Worm (Caenorhabditis elegans) whole organism, L3 larva: ENCODE results near the gene zyg-9.

Experiments
- R02D3.7 ChIP-seq: fragments of 150-350 bp; optimal IDR thresholded peaks from 2 replicates; lab custom pipeline; 2014; ENCODE audit warnings: missing biosample characterization, missing genetic modification characterization
- ZK546.5 ChIP-seq: sonication (generic microtip); optimal IDR thresholded peaks from 2 replicates; lab custom pipeline; 2017; ENCODE audit warnings: missing biosample characterization, missing genetic modification characterization
- aly-2 ChIP-seq: fragments of 150-350 bp; optimal IDR thresholded peaks from 2 replicates; lab custom pipeline; 2014; ENCODE audit warnings: missing biosample characterization, missing genetic modification characterization
- ama-1 ChIP-seq: fragments of 150-350 bp; optimal IDR thresholded peaks from 2 replicates; lab custom pipeline; 2018
- ceh-16 ChIP-seq: sonication (generic microtip); optimal IDR thresholded peaks from 2 replicates; lab custom pipeline; 2017; ENCODE audit warnings: missing biosample characterization, missing genetic modification characterization
- ceh-28 ChIP-seq: fragments of 150-350 bp; optimal IDR thresholded peaks from 2 replicates; lab custom pipeline; 2014; ENCODE audit warnings: missing biosample characterization, missing genetic modification reagents, missing genetic modification characterization
- ceh-82 ChIP-seq: fragments of 150-350 bp; optimal IDR thresholded peaks from 2 replicates; lab custom pipeline; 2014; ENCODE audit warnings: missing biosample characterization, missing genetic modification characterization
- ceh-9 ChIP-seq: sonication (generic microtip); optimal IDR thresholded peaks from 2 replicates; lab custom pipeline; 2018; ENCODE audit warnings: missing biosample characterization, missing genetic modification characterization
- daf-12 ChIP-seq: fragments of 150-350 bp; optimal IDR thresholded peaks from 2 replicates; lab custom pipeline; 2014; ENCODE audit warnings: missing biosample characterization, missing genetic modification reagents, missing genetic modification characterization
- egl-27 ChIP-seq: sonication (generic microtip); optimal IDR thresholded peaks from 4 replicates; lab custom pipeline; 2017; ENCODE audit warnings: missing biosample characterization, missing genetic modification reagents, missing genetic modification characterization
- egl-5 ChIP-seq: fragments of 150-350 bp; optimal IDR thresholded peaks from 2 replicates; lab custom pipeline; 2017; ENCODE audit warnings: missing biosample characterization, missing genetic modification reagents, missing genetic modification characterization, inconsistent platforms
- elt-1 ChIP-seq: fragments of 150-350 bp; optimal IDR thresholded peaks from 2 replicates; lab custom pipeline; 2014; ENCODE audit warnings: missing biosample characterization, missing genetic modification characterization
- elt-2 ChIP-seq: sonication (generic microtip); optimal IDR thresholded peaks from 2 replicates; lab custom pipeline; 2016; ENCODE audit warnings: missing genetic modification reagents, mild to moderate bottlenecking, missing genetic modification characterization, missing compliant biosample characterization
- elt-3 ChIP-seq, 3 experiments: fragments of 150-350 bp in 1 of 3; sonication (generic microtip) in 2 of 3; optimal IDR thresholded peaks; 2 replicates in 2 of 3; 4 replicates in 1 of 3; lab custom pipeline; 2014 to 2017; ENCODE audit warnings: missing biosample characterization in 3 of 3, missing genetic modification characterization in 3 of 3
- eor-1 ChIP-seq, 2 experiments: fragments of 150-350 bp; optimal IDR thresholded peaks; 2 replicates each; lab custom pipeline; 2014 to 2018; ENCODE audit warnings: missing biosample characterization in 2 of 2, missing genetic modification characterization in 2 of 2
- fkh-10 ChIP-seq: sonication (generic microtip); optimal IDR thresholded peaks from 2 replicates; lab custom pipeline; 2017; ENCODE audit warnings: missing biosample characterization, missing genetic modification reagents, missing genetic modification characterization
- fkh-2 ChIP-seq: fragments of 150-350 bp; optimal IDR thresholded peaks from 2 replicates; lab custom pipeline; 2014; ENCODE audit warnings: missing biosample characterization, missing genetic modification reagents, missing genetic modification characterization
- fos-1 ChIP-seq: fragments of 150-350 bp; optimal IDR thresholded peaks from 2 replicates; lab custom pipeline; 2014; ENCODE audit warnings: missing biosample characterization, missing genetic modification characterization
- hmg-11 ChIP-seq: sonication (generic microtip); optimal IDR thresholded peaks from 2 replicates; lab custom pipeline; 2016; ENCODE audit warnings: missing genetic modification characterization, missing compliant biosample characterization
- jun-1 ChIP-seq: fragments of 150-350 bp; optimal IDR thresholded peaks from 2 replicates; lab custom pipeline; 2014; ENCODE audit warnings: missing biosample characterization, missing genetic modification reagents, missing genetic modification characterization
- lin-15B ChIP-seq: fragments of 150-350 bp; optimal IDR thresholded peaks from 2 replicates; lab custom pipeline; 2014; ENCODE audit warnings: missing biosample characterization, missing genetic modification characterization
- lin-39 ChIP-seq: fragments of 150-350 bp; optimal IDR thresholded peaks from 2 replicates; lab custom pipeline; 2018; ENCODE audit warnings: missing biosample characterization, missing genetic modification reagents, missing genetic modification characterization
- lsy-12 ChIP-seq: sonication (generic microtip); optimal IDR thresholded peaks from 2 replicates; lab custom pipeline; 2016; ENCODE audit warnings: mild to moderate bottlenecking, missing genetic modification characterization, missing compliant biosample characterization
- mdl-1 ChIP-seq: fragments of 150-350 bp; optimal IDR thresholded peaks from 2 replicates; lab custom pipeline; 2014; ENCODE audit warnings: missing biosample characterization, missing genetic modification characterization
- mml-1 ChIP-seq: fragments of 150-350 bp; sonication (generic microtip); optimal IDR thresholded peaks from 3 replicates; lab custom pipeline; 2014; ENCODE audit warnings: missing biosample characterization, missing genetic modification characterization
- nfya-1 ChIP-seq: sonication (generic microtip); optimal IDR thresholded peaks from 2 replicates; lab custom pipeline; 2017; ENCODE audit warnings: missing genetic modification characterization, mild to moderate bottlenecking, missing compliant biosample characterization, antibody characterized with exemption, moderate library complexity; ENCODE audit not compliant: insufficient read depth
- nhr-11 ChIP-seq: fragments of 150-350 bp; optimal IDR thresholded peaks from 2 replicates; lab custom pipeline; 2014; ENCODE audit warnings: missing biosample characterization, missing genetic modification characterization
- nhr-12 ChIP-seq: fragments of 150-350 bp; optimal IDR thresholded peaks from 2 replicates; lab custom pipeline; 2014; ENCODE audit warnings: missing biosample characterization, missing genetic modification characterization
- nhr-23 ChIP-seq: fragments of 150-350 bp; optimal IDR thresholded peaks from 2 replicates; lab custom pipeline; 2014; ENCODE audit warnings: missing biosample characterization, missing genetic modification reagents, missing genetic modification characterization
- nhr-237 ChIP-seq: fragments of 150-350 bp; optimal IDR thresholded peaks from 2 replicates; lab custom pipeline; 2014; ENCODE audit warnings: missing biosample characterization, missing genetic modification characterization
- nhr-25 ChIP-seq: sonication (generic microtip); optimal IDR thresholded peaks from 2 replicates; lab custom pipeline; 2017; ENCODE audit warnings: missing biosample characterization, missing genetic modification characterization
- nhr-28 ChIP-seq: fragments of 150-350 bp; optimal IDR thresholded peaks from 2 replicates; lab custom pipeline; 2014; ENCODE audit warnings: missing biosample characterization, missing genetic modification characterization
- nhr-43 ChIP-seq: sonication (generic microtip); optimal IDR thresholded peaks from 2 replicates; lab custom pipeline; 2016; ENCODE audit warnings: mild to moderate bottlenecking, missing genetic modification characterization, missing compliant biosample characterization; ENCODE audit not compliant: poor library complexity, severe bottlenecking
- nhr-67 ChIP-seq: fragments of 150-350 bp; optimal IDR thresholded peaks from 2 replicates; lab custom pipeline; 2014; ENCODE audit warnings: missing biosample characterization, missing genetic modification characterization
- nhr-76 ChIP-seq: fragments of 150-350 bp; sonication (generic microtip); optimal IDR thresholded peaks from 5 replicates; lab custom pipeline; 2014; ENCODE audit warnings: missing biosample characterization, missing genetic modification characterization
- nhr-77 ChIP-seq: fragments of 150-350 bp; optimal IDR thresholded peaks from 2 replicates; lab custom pipeline; 2014; ENCODE audit warnings: missing biosample characterization, missing genetic modification characterization
- pha-4 ChIP-seq: fragments of 150-350 bp; optimal IDR thresholded peaks from 2 replicates; lab custom pipeline; 2014; ENCODE audit warnings: missing biosample characterization, missing genetic modification reagents, missing genetic modification characterization
- pqm-1 ChIP-seq: fragments of 150-350 bp; optimal IDR thresholded peaks from 2 replicates; lab custom pipeline; 2017; ENCODE audit warnings: missing biosample characterization, missing genetic modification characterization, inconsistent platforms
- sea-2 ChIP-seq: fragments of 150-350 bp; sonication (generic microtip); optimal IDR thresholded peaks from 4 replicates; lab custom pipeline; 2014; ENCODE audit warnings: missing biosample characterization, missing genetic modification reagents, missing genetic modification characterization
- skn-1 ChIP-seq: fragments of 150-350 bp; optimal IDR thresholded peaks from 2 replicates; lab custom pipeline; 2014; ENCODE audit warnings: missing biosample characterization, missing genetic modification characterization
- snpc-4 ChIP-seq: fragments of 150-350 bp; optimal IDR thresholded peaks from 2 replicates; lab custom pipeline; 2014; ENCODE audit warnings: missing biosample characterization, missing genetic modification characterization
- tbx-2 ChIP-seq: sonication (generic microtip); optimal IDR thresholded peaks from 2 replicates; lab custom pipeline; 2016; ENCODE audit warnings: mild to moderate bottlenecking, missing genetic modification characterization, missing compliant biosample characterization
- unc-39 ChIP-seq: sonication (generic microtip); optimal IDR thresholded peaks from 4 replicates; lab custom pipeline; 2017; ENCODE audit warnings: missing biosample characterization, missing genetic modification characterization
- unc-62 ChIP-seq: fragments of 150-350 bp; sonication (generic microtip); optimal IDR thresholded peaks from 4 replicates; lab custom pipeline; 2014; ENCODE audit warnings: missing biosample characterization, missing genetic modification reagents, missing genetic modification characterization
- zag-1 ChIP-seq: fragments of 150-350 bp; optimal IDR thresholded peaks from 2 replicates; lab custom pipeline; 2014; ENCODE audit warnings: missing biosample characterization, missing genetic modification characterization
- ztf-11 ChIP-seq: fragments of 150-350 bp; optimal IDR thresholded peaks from 2 replicates; lab custom pipeline; 2014; ENCODE audit warnings: missing biosample characterization, missing genetic modification characterization
- ztf-4 ChIP-seq: fragments of 150-350 bp; optimal IDR thresholded peaks from 2 replicates; lab custom pipeline; 2014; ENCODE audit warnings: missing biosample characterization, missing genetic modification characterization

Gene zyg-9

DNA sequence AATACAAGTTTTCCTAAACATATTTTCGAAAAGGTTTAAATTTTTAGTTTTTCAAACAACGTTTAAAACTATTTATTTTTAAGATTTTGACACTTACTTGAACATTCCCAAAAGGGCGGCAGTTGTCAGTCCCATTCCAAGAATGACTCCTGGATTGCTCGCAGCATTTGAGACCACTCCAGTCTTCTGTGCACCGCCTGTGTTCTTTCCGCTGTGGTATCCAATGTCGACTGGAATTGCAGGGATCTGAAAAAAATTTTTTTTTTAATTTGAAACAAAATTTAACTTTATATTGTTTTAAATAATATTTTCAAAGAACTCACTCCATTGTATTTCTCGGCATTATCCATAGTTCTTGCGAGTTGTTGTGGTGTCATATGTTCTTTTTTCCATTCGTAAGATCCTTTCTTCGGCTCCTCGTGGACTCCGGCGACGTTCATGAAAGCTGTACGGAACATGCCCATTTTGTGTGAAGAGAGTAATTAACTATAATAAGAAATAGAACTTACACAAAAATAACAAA is 24.2 kb downstream of the zyg-9 start, which contains the start of gene M05D6.5:
M05D6.5 (minus strand) TSS at position 473 of the 523 bp plus-strand sequence.
- TF ChIP-seq daf-12 (tag; lab: Kevin White, UChicago) (no peak), ama-1 (peak; percentile 89), ztf-11 (tag; lab: Kevin White, UChicago) (no peak), ceh-28 (tag; lab: Kevin White, UChicago) (no peak), ZK546.5 (tag; lab: Kevin White, UChicago) (no peak), unc-39 (tag; lab: Kevin White, UChicago) (no peak), sea-2 (GFP tag; lab: Kevin White, UChicago) (no peak), ztf-4 (tag; lab: Kevin White, UChicago) (no peak)

DNA sequence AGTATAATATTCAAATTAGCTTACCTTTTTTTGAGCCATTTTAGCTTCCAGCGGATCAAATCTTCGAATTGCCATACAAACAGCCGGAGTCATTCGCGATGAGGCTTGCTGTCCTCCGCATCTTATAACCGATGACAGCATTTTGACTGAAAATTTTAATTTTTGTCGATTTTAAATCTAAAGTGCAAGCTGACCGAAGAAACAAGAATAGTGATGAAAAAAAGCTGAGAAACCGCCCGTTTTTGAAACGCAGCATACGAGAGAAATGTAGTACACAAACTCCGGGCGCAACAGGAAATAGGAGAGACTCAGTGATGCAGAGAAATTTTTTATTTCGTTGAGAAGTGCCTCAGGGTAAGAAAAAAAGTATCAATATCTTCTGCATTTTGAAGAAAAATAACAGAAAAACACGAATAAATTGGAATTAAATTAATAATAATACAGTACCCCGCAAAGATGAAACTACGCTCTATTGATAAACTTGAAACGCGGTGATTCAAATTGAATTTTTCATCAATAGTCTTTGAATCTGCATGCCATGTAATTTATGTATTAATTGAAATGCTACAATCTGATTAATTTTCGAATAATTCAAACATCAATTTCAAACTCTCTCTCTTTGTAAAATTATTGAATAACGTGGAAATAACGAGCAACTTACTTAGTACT is 25.6 kb downstream of the zyg-9 start:
- TF ChIP-seq aly-2 (tag; lab: Kevin White, UChicago) (no peak), lin-39 (tag; lab: Kevin White, UChicago) (peak; percentile 39), hmg-11 (no peak), mdl-1 (tag; lab: Kevin White, UChicago) (no peak), daf-12 (tag; lab: Kevin White, UChicago) (no peak), egl-27 (tag; lab: Kevin White, UChicago) (no peak), tbx-2 (no peak), nhr-76 (tag; lab: Kevin White, UChicago) (no peak), ZK546.5 (tag; lab: Kevin White, UChicago) (no peak), unc-62 (GFP tag; lab: Kevin White, UChicago) (no peak), elt-2 (tag; lab: Kevin White, UChicago) (peak; percentile 7), elt-1 (tag; lab: Kevin White, UChicago) (no peak), ceh-82 (tag; lab: Kevin White, UChicago) (no peak), pqm-1 (tag; lab: Kevin White, UChicago) (no peak), unc-39 (tag; lab: Kevin White, UChicago) (no peak), zag-1 (tag; lab: Kevin White, UChicago) (no peak), pha-4 (tag; lab: Kevin White, UChicago) (peak; percentile 65), ama-1 (no peak), nhr-28 (no peak), sea-2 (GFP tag; lab: Kevin White, UChicago) (no peak), fos-1 (tag; lab: Kevin White, UChicago) (no peak), jun-1 (tag; lab: Kevin White, UChicago) (no peak), nhr-237 (tag; lab: Kevin White, UChicago) (no peak), snpc-4 (no peak), egl-5 (tag; lab: Kevin White, UChicago) (no peak), lsy-12 (tag; lab: Kevin White, UChicago) (no peak), fkh-2 (tag; lab: Kevin White, UChicago) (no peak), nhr-25 (tag; lab: Kevin White, UChicago) (peak; percentile 34), nhr-67 (tag; lab: Kevin White, UChicago) (no peak), ztf-4 (tag; lab: Kevin White, UChicago) (no peak), elt-3 (tag; optimal IDR thresholded peaks at IDR 0.05; lab: Kevin White, UChicago) (no peak), lin-15B (tag; lab: Kevin White, UChicago) (peak; percentile 40), eor-1 (tag; optimal IDR thresholded peaks at IDR 0.05; lab: Kevin White, UChicago) (no peak), nhr-11 (tag; lab: Kevin White, UChicago) (no peak), mml-1 (tag; lab: Kevin White, UChicago) (no peak), ceh-28 (tag; lab: Kevin White, UChicago) (no peak), skn-1 (peak; percentile 13), R02D3.7 (tag; lab: Kevin White, UChicago) (no peak), nhr-43 (tag; lab: Kevin White, UChicago) (no peak), nfya-1 (peak; percentile 46), fkh-10 (GFP tag; lab: Kevin White, UChicago) (no peak), ztf-11 (tag; lab: Kevin White, UChicago) (no peak), nhr-77 (tag; lab: Kevin White, UChicago) (no peak), ceh-16 (tag; lab: Kevin White, UChicago) (no peak), nhr-12 (tag; lab: Kevin White, UChicago) (no peak), nhr-23 (tag; lab: Kevin White, UChicago) (no peak), ceh-9 (tag; lab: Kevin White, UChicago) (no peak)
